Worm (Caenorhabditis elegans) whole organism, L1 larva: Measurements from ENCODE around the gene R08D7.4.

ENCODE experiments used
- C04F5.9 ChIP-seq: sonication (generic microtip); optimal IDR thresholded peaks from 2 replicates; lab custom pipeline; 2016; ENCODE audit warnings: missing genetic modification characterization, missing compliant biosample characterization
- Y116A8C.19 ChIP-seq: sonication (generic microtip); optimal IDR thresholded peaks from 2 replicates; lab custom pipeline; 2016; ENCODE audit warnings: missing compliant biosample characterization, missing genetic modification characterization, borderline replicate concordance
- ama-1 ChIP-seq: fragments of 150-350 bp; optimal IDR thresholded peaks from 2 replicates; lab custom pipeline; 2014
- blmp-1 ChIP-seq: fragments of 150-350 bp; optimal IDR thresholded peaks from 2 replicates; lab custom pipeline; 2014; ENCODE audit warnings: missing biosample characterization, missing genetic modification characterization
- ceh-63 ChIP-seq: fragments of 200-800 bp; sonication (Bioruptor generic); optimal IDR thresholded peaks from 2 replicates; lab custom pipeline; 2018; ENCODE audit warnings: mild to moderate bottlenecking, missing genetic modification characterization, missing compliant biosample characterization
- ceh-8 ChIP-seq: fragments of 200-800 bp; sonication (Bioruptor generic); optimal IDR thresholded peaks from 2 replicates; lab custom pipeline; 2018; ENCODE audit warnings: mild to moderate bottlenecking, missing genetic modification characterization, moderate library complexity, missing compliant biosample characterization
- ceh-82 ChIP-seq, 3 experiments: fragments of 150-350 bp in 1 of 3; sonication (generic microtip) in 2 of 3; optimal IDR thresholded peaks; 2 replicates each; lab custom pipeline; 2014 to 2017; ENCODE audit warnings: missing biosample characterization in 3 of 3, missing genetic modification characterization in 3 of 3
- ceh-88 ChIP-seq: fragments of 200-800 bp; sonication (Bioruptor generic); IDR thresholded peaks from 2 replicates; pipeline ENCODE4 v1.3.6; 2022; ENCODE audit warnings: missing genetic modification characterization, missing compliant biosample characterization
- ceh-90 ChIP-seq: sonication (generic microtip); optimal IDR thresholded peaks from 2 replicates; lab custom pipeline; 2016; ENCODE audit warnings: missing genetic modification characterization, missing compliant biosample characterization
- ces-1 ChIP-seq: fragments of 150-350 bp; optimal IDR thresholded peaks from 2 replicates; lab custom pipeline; 2014; ENCODE audit warnings: missing biosample characterization, missing genetic modification reagents, missing genetic modification characterization
- dpl-1 ChIP-seq, 3 experiments: fragments of 150-350 bp in 2 of 3; sonication (generic microtip) in 1 of 3; optimal IDR thresholded peaks; 2 replicates each; lab custom pipeline; 2014 to 2017; ENCODE audit warnings: missing biosample characterization in 3 of 3, missing genetic modification characterization in 3 of 3, missing genetic modification reagents in 3 of 3
- dsc-1 ChIP-seq: sonication (generic microtip); optimal IDR thresholded peaks from 2 replicates; lab custom pipeline; 2016; ENCODE audit warnings: mild to moderate bottlenecking, missing genetic modification characterization, missing compliant biosample characterization
- efl-1 ChIP-seq, 4 experiments: fragments of 150-350 bp; optimal IDR thresholded peaks in 3 of 4; peaks in 1 of 4; 1 replicate in 1 of 4; 2 replicates in 3 of 4; lab custom pipeline; 2014; ENCODE audit warnings: missing biosample characterization in 2 of 4, missing genetic modification characterization in 2 of 4, missing genetic modification reagents in 2 of 4
- efl-3 ChIP-seq: fragments of 200-800 bp; sonication (Bioruptor generic); optimal IDR thresholded peaks from 2 replicates; lab custom pipeline; 2018; ENCODE audit warnings: mild to moderate bottlenecking, missing genetic modification characterization, missing compliant biosample characterization
- egl-13 ChIP-seq: sonication (generic microtip); optimal IDR thresholded peaks from 2 replicates; lab custom pipeline; 2016; ENCODE audit warnings: missing genotype, missing genetic modification reagents, missing genetic modification characterization, missing compliant biosample characterization
- elt-2 ChIP-seq: sonication (generic microtip); optimal IDR thresholded peaks from 2 replicates; lab custom pipeline; 2016; ENCODE audit warnings: missing genetic modification characterization, mild to moderate bottlenecking, inconsistent platforms, missing compliant biosample characterization, missing genetic modification reagents
- fkh-10 ChIP-seq: sonication (generic microtip); optimal IDR thresholded peaks from 2 replicates; lab custom pipeline; 2017; ENCODE audit warnings: missing biosample characterization, missing genetic modification reagents, missing genetic modification characterization
- fkh-8 ChIP-seq: sonication (generic microtip); optimal IDR thresholded peaks from 2 replicates; lab custom pipeline; 2016; ENCODE audit warnings: mild to moderate bottlenecking, missing genetic modification characterization, missing compliant biosample characterization
- hlh-17 ChIP-seq: fragments of 200-800 bp; sonication (Bioruptor generic); optimal IDR thresholded peaks from 2 replicates; lab custom pipeline; 2018; ENCODE audit warnings: missing genetic modification characterization, mild to moderate bottlenecking, missing compliant biosample characterization, moderate library complexity, borderline replicate concordance
- irx-1 ChIP-seq: sonication (generic microtip); optimal IDR thresholded peaks from 2 replicates; lab custom pipeline; 2016; ENCODE audit warnings: missing genetic modification characterization, missing compliant biosample characterization
- isw-1 ChIP-seq: fragments of 200-800 bp; sonication (Bioruptor generic); IDR thresholded peaks from 2 replicates; pipeline ENCODE4 v1.3.6; 2022; ENCODE audit warnings: missing genetic modification characterization, missing compliant biosample characterization
- lin-14 ChIP-seq: fragments of 200-800 bp; sonication (Bioruptor generic); optimal IDR thresholded peaks from 2 replicates; lab custom pipeline; 2018; ENCODE audit warnings: mild to moderate bottlenecking, missing genetic modification characterization, moderate library complexity, missing compliant biosample characterization
- lin-15B ChIP-seq: fragments of 150-350 bp; sonication (generic microtip); optimal IDR thresholded peaks from 3 replicates; lab custom pipeline; 2014; ENCODE audit warnings: missing biosample characterization, missing genetic modification characterization
- lin-35 ChIP-seq, 2 experiments: fragments of 150-350 bp; optimal IDR thresholded peaks; 2 replicates each; lab custom pipeline; 2014; ENCODE audit warnings: missing biosample characterization in 2 of 2, missing genetic modification characterization in 2 of 2, missing genetic modification reagents in 2 of 2
- lir-3 ChIP-seq: sonication (generic microtip); optimal IDR thresholded peaks from 2 replicates; lab custom pipeline; 2016; ENCODE audit warnings: mild to moderate bottlenecking, missing genetic modification characterization, moderate library complexity, missing compliant biosample characterization; ENCODE audit not compliant: poor library complexity
- lsy-2 ChIP-seq, 2 experiments: fragments of 150-350 bp; optimal IDR thresholded peaks; 2 replicates each; lab custom pipeline; 2014; ENCODE audit warnings: missing biosample characterization in 2 of 2, missing genetic modification characterization in 2 of 2
- mab-9 ChIP-seq: fragments of 200-800 bp; sonication (Bioruptor generic); IDR thresholded peaks from 2 replicates; pipeline ENCODE4 v1.3.6; 2022; ENCODE audit warnings: missing genetic modification reagents, missing genetic modification characterization, missing compliant biosample characterization
- nhr-11 ChIP-seq: fragments of 150-350 bp; optimal IDR thresholded peaks from 2 replicates; lab custom pipeline; 2014; ENCODE audit warnings: missing biosample characterization, missing genetic modification characterization
- nhr-19 ChIP-seq: fragments of 200-800 bp; sonication (Bioruptor generic); conservative IDR thresholded peaks from 2 replicates; pipeline ENCODE4 v1.3.6; 2022; ENCODE audit warnings: missing genetic modification characterization, missing compliant biosample characterization
- nhr-237 ChIP-seq: fragments of 150-350 bp; optimal IDR thresholded peaks from 2 replicates; lab custom pipeline; 2014; ENCODE audit warnings: missing biosample characterization, missing genetic modification characterization
- nhr-71 ChIP-seq: sonication (generic microtip); optimal IDR thresholded peaks from 2 replicates; lab custom pipeline; 2016; ENCODE audit warnings: mild to moderate bottlenecking, missing genetic modification characterization, moderate library complexity, missing compliant biosample characterization
- nhr-76 ChIP-seq: sonication (generic microtip); optimal IDR thresholded peaks from 2 replicates; lab custom pipeline; 2017; ENCODE audit warnings: missing biosample characterization, missing genetic modification characterization
- nhr-84 ChIP-seq: sonication (generic microtip); optimal IDR thresholded peaks from 2 replicates; lab custom pipeline; 2017; ENCODE audit warnings: missing biosample characterization, missing genetic modification characterization
- nhr-85 ChIP-seq: sonication (generic microtip); peaks from one replicate; lab custom pipeline; 2016; ENCODE audit warnings: missing genetic modification characterization, inconsistent platforms, missing compliant biosample characterization
- nhr-90 ChIP-seq: sonication (generic microtip); optimal IDR thresholded peaks from 2 replicates; lab custom pipeline; 2016; ENCODE audit warnings: mild to moderate bottlenecking, missing genetic modification characterization, missing compliant biosample characterization; ENCODE audit not compliant: poor library complexity
- pag-3 ChIP-seq: sonication (generic microtip); optimal IDR thresholded peaks from 2 replicates; lab custom pipeline; 2017; ENCODE audit warnings: missing genetic modification characterization, mild to moderate bottlenecking, missing compliant biosample characterization, antibody characterized with exemption, borderline replicate concordance; ENCODE audit not compliant: insufficient read depth
- pqm-1 ChIP-seq: sonication (generic microtip); optimal IDR thresholded peaks from 3 replicates; lab custom pipeline; 2017; ENCODE audit warnings: missing biosample characterization, missing genetic modification characterization
- skn-1 ChIP-seq: fragments of 150-350 bp; optimal IDR thresholded peaks from 2 replicates; lab custom pipeline; 2014; ENCODE audit warnings: missing biosample characterization, missing genetic modification characterization
- sup-37 ChIP-seq: fragments of 200-800 bp; sonication (Bioruptor generic); optimal IDR thresholded peaks from 2 replicates; lab custom pipeline; 2018; ENCODE audit warnings: mild to moderate bottlenecking, missing genetic modification characterization, missing compliant biosample characterization
- swsn-7 ChIP-seq: sonication (generic microtip); optimal IDR thresholded peaks from 2 replicates; lab custom pipeline; 2016; ENCODE audit warnings: missing genetic modification characterization, missing compliant biosample characterization
- tbx-2 ChIP-seq: sonication (generic microtip); optimal IDR thresholded peaks from 2 replicates; lab custom pipeline; 2016; ENCODE audit warnings: missing genetic modification characterization, missing compliant biosample characterization
- unc-130 ChIP-seq: fragments of 150-350 bp; optimal IDR thresholded peaks from 2 replicates; lab custom pipeline; 2017; ENCODE audit warnings: missing biosample characterization, missing genetic modification characterization, inconsistent platforms
- unc-86 ChIP-seq: sonication (generic microtip); optimal IDR thresholded peaks from 2 replicates; lab custom pipeline; 2016; ENCODE audit warnings: missing genetic modification characterization, missing compliant biosample characterization
- xbp-1 ChIP-seq: sonication (generic microtip); optimal IDR thresholded peaks from 2 replicates; lab custom pipeline; 2016; ENCODE audit warnings: missing genetic modification characterization, missing compliant biosample characterization
- zip-4 ChIP-seq: fragments of 200-800 bp; sonication (Bioruptor generic); optimal IDR thresholded peaks from 2 replicates; lab custom pipeline; 2018; ENCODE audit warnings: mild to moderate bottlenecking, missing genetic modification characterization, moderate library complexity, missing compliant biosample characterization
- ztf-4 ChIP-seq: fragments of 150-350 bp; optimal IDR thresholded peaks from 2 replicates; lab custom pipeline; 2014; ENCODE audit warnings: missing biosample characterization, missing genetic modification characterization

Gene R08D7.4

DNA sequence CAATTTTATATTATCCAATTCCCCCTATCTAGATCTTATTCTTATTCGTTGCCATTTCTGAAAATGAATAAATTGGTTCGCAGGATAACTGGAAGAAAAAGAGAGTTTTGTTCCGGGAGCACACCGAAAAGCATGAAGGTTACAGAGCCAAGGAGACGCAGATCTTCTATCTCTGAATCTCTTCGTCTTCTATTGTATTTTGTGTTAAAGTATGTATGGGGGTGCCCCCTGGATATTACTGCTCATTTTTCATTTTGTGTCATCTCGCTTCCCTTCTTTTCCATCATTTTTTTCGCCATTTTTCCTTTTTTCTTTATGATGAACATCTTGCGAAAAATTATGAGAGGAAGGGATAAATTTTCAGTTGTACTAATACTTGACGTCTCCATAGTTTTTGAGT is 38.0 kb upstream of the R08D7.4 start:
- TF ChIP-seq nhr-76 (tag; lab: Kevin White, UChicago) (no peak), nhr-71 (tag; lab: Kevin White, UChicago) (peak; percentile 0), pqm-1 (no peak), fkh-10 (GFP tag; lab: Kevin White, UChicago) (no peak), lin-14 (GFP tag; lab: Kevin White, UChicago) (peak; percentile 54), egl-13 (tag; lab: Kevin White, UChicago) (no peak), lsy-2 (tag; optimal IDR thresholded peaks at IDR 0.05; lab: Kevin White, UChicago) (peak in 1 of 2 experiments; percentile 21), elt-2 (tag; lab: Kevin White, UChicago) (no peak), ceh-82 (tag; optimal IDR thresholded peaks at IDR 0.05; lab: Kevin White, UChicago) (peak in 1 of 3 experiments; percentile 14), dpl-1 (GFP tag; optimal IDR thresholded peaks at IDR 0.05; lab: Kevin White, UChicago) (no peak)

DNA sequence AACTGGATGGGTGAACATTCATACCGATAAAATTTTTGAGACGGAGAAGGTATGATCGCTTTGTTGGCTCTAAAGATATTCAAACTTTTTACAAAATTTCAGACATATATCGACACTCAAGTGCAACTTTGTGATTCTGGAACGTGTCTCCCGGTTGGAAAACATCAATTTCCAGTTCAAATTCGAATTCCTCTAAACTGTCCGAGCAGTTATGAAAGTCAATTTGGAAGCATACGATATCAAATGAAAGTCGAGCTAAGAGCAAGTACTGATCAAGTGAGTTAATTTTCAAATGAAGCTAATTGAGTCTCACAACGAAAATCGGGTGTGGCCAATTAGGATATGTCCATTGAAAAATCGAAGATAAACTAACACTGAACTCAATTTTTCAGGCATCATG is 37.3 kb upstream of the R08D7.4 start:
- TF ChIP-seq dpl-1 (GFP tag; optimal IDR thresholded peaks at IDR 0.05; lab: Kevin White, UChicago) (no peak), efl-1 (optimal IDR thresholded peaks at IDR 0.05; lab: Kevin White, UChicago) (no peak), efl-1 (GFP tag; optimal IDR thresholded peaks at IDR 0.05 in 1 of 2; lab: Kevin White, UChicago) (peak in 1 of 2 experiments; percentile 91)
- TF ChIP-seq, all 84 proteins: peak for 1

DNA sequence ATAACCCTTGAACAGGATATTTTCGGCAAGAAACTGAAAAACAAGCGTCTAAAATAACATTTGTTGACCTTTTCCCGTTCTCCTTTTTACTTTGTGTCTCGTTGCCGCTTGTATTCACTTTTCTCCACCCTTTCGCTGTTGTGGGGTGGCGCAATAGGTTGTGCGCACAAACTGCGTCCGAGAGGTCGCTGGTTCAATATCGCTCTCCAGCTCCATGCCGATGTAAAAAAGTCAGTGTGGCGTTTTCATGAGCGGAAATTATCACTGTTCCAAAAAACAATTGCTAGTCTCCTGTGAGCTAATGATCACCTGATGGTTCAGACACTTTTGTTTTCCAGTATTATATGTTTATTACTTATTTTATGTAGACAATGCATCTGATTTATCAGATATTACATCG is 34.1 kb upstream of the R08D7.4 start:
- peak; percentile 9 for TF ChIP-seq ceh-8 (GFP tag; lab: Kevin White, UChicago)
- peak; percentile 12 for TF ChIP-seq blmp-1 (tag; lab: Kevin White, UChicago)
- TF ChIP-seq dpl-1 (GFP tag; optimal IDR thresholded peaks at IDR 0.05; lab: Kevin White, UChicago) = peak; percentile 38 to 68 (median 60)
- TF ChIP-seq nhr-84 (tag; lab: Kevin White, UChicago) = no peak
- no peak for TF ChIP-seq Y116A8C.19
- no peak for TF ChIP-seq zip-4 (GFP tag; lab: Kevin White, UChicago)
- TF ChIP-seq ztf-4 = peak; percentile 38
- TF ChIP-seq isw-1 (GFP tag; lab: Robert Waterston, UW) = peak; percentile 35
- peak; percentile 55 to 71 for TF ChIP-seq efl-1 (optimal IDR thresholded peaks at IDR 0.05; lab: Kevin White, UChicago)
- peak; percentile 47 to 97 for TF ChIP-seq efl-1 (GFP tag; optimal IDR thresholded peaks at IDR 0.05 in 1 of 2; lab: Kevin White, UChicago)
- TF ChIP-seq ama-1 (lab: Kevin White, UChicago) = no peak
- peak; percentile 83 for TF ChIP-seq nhr-71 (tag; lab: Kevin White, UChicago)
- TF ChIP-seq ces-1 (GFP tag; lab: Kevin White, UChicago) = no peak
- TF ChIP-seq irx-1 (tag; lab: Kevin White, UChicago) = peak; percentile 60
- no peak for TF ChIP-seq nhr-76 (tag; lab: Kevin White, UChicago)
- no peak for TF ChIP-seq hlh-17
- peak; percentile 76 for TF ChIP-seq nhr-19 (GFP tag; lab: Robert Waterston, UW)
- TF ChIP-seq unc-130 = peak; percentile 32
- TF ChIP-seq lin-35 (GFP tag; optimal IDR thresholded peaks at IDR 0.05; lab: Kevin White, UChicago) = peak; percentile 64 to 82
- no peak for TF ChIP-seq ceh-63 (GFP tag; lab: Kevin White, UChicago)
- peak; percentile 65 for TF ChIP-seq nhr-90 (tag; lab: Kevin White, UChicago)
- no peak for TF ChIP-seq ceh-90 (tag; lab: Kevin White, UChicago)
- TF ChIP-seq lin-15B (tag; lab: Kevin White, UChicago) = no peak
- TF ChIP-seq xbp-1 (tag; lab: Kevin White, UChicago) = peak; percentile 73
- TF ChIP-seq ceh-88 (GFP tag; lab: Robert Waterston, UW) = peak; percentile 32; the same call in 1 of the 2 replicates
- TF ChIP-seq sup-37 (GFP tag; lab: Kevin White, UChicago) = no peak
- peak; percentile 65 for TF ChIP-seq dsc-1
- TF ChIP-seq pag-3 (tag; lab: Kevin White, UChicago) = peak; percentile 68
- TF ChIP-seq fkh-10 (GFP tag; lab: Kevin White, UChicago) = no peak
- TF ChIP-seq unc-86 = peak; percentile 61
- peak; percentile 49 for TF ChIP-seq lir-3 (tag; lab: Kevin White, UChicago)
- peak; percentile 7 for TF ChIP-seq nhr-85 (tag; lab: Kevin White, UChicago)
- TF ChIP-seq skn-1 (tag; lab: Kevin White, UChicago) = peak; percentile 72
- TF ChIP-seq swsn-7 (tag; lab: Kevin White, UChicago) = peak; percentile 76
- no peak for TF ChIP-seq nhr-11
- peak; percentile 68 for TF ChIP-seq fkh-8
- TF ChIP-seq efl-3 (GFP tag; lab: Kevin White, UChicago) = no peak
- TF ChIP-seq C04F5.9 (tag; lab: Kevin White, UChicago) = peak; percentile 46
- TF ChIP-seq nhr-237 (tag; lab: Kevin White, UChicago) = peak; percentile 18
- TF ChIP-seq mab-9 = peak; percentile 38; the same call in 1 of the 2 replicates
- peak; percentile 73 for TF ChIP-seq tbx-2 (tag; lab: Kevin White, UChicago)
- peak; percentile 77 for TF ChIP-seq lin-14 (GFP tag; lab: Kevin White, UChicago)
